Worm (Caenorhabditis elegans) whole organism, L1 larva: Measurements from ENCODE around the gene rps-14.

ENCODE experiments used
- elt-3 ChIP-seq, 6 experiments: fragments of 150-350 bp in 1 of 6; sonication (generic microtip); optimal IDR thresholded peaks; 2 replicates each; lab custom pipeline; 2017 to 2018; ENCODE audit warnings: missing biosample characterization in 6 of 6, missing genetic modification characterization in 6 of 6, inconsistent platforms in 1 of 6
- lsy-2 ChIP-seq, 2 experiments: fragments of 150-350 bp; optimal IDR thresholded peaks; 2 replicates each; lab custom pipeline; 2014; ENCODE audit warnings: missing biosample characterization in 2 of 2, missing genetic modification characterization in 2 of 2
- mep-1 ChIP-seq: fragments of 150-350 bp; optimal IDR thresholded peaks from 2 replicates; lab custom pipeline; 2014; ENCODE audit warnings: missing biosample characterization, missing genetic modification characterization

- TF ChIP-seq lsy-2 (tag; optimal IDR thresholded peaks at IDR 0.05; lab: Kevin White, UChicago) (no peak), elt-3 (tag; optimal IDR thresholded peaks at IDR 0.05; lab: Kevin White, UChicago) (no peak), mep-1 (tag; lab: Kevin White, UChicago) (no peak)
Measured at ce11 chrIII:7154526-7154925, 24.9 kb downstream of the rps-14 start.
